Fruit fly (Drosophila melanogaster) whole organism, prepupa: ENCODE measurements around the gene AP-2alpha.

Source experiments
- Blimp-1 ChIP-seq: fragments of 200-800 bp; sonication (Bioruptor generic); optimal IDR thresholded peaks from 3 replicates; lab custom pipeline; 2017; ENCODE audit warnings: missing biosample characterization, missing genetic modification characterization, mild to moderate bottlenecking, moderate library complexity, missing genetic modification reagents
- CG10631 ChIP-seq: fragments of 200-800 bp; sonication (Bioruptor generic); optimal IDR thresholded peaks from 2 replicates; lab custom pipeline; 2016; ENCODE audit warnings: missing biosample characterization, missing genetic modification characterization
- CG10669 ChIP-seq: fragments of 200-800 bp; sonication (Bioruptor generic); optimal IDR thresholded peaks from 3 replicates; lab custom pipeline; 2018; ENCODE audit warnings: missing biosample characterization, mild to moderate bottlenecking, missing genetic modification characterization, moderate library complexity
- CG11294 ChIP-seq: fragments of 200-800 bp; sonication (Bioruptor generic); IDR thresholded peaks from 2 replicates; pipeline ENCODE4 v1.3.6; 2022; ENCODE audit warnings: missing biosample characterization, missing genetic modification characterization
- CG11762 ChIP-seq: fragments of 200-800 bp; sonication (Bioruptor generic); optimal IDR thresholded peaks from 3 replicates; lab custom pipeline; 2016; ENCODE audit warnings: missing biosample characterization, missing genetic modification characterization; ENCODE audit not compliant: insufficient read depth
- CG11902 ChIP-seq: fragments of 200-800 bp; sonication (Bioruptor generic); optimal IDR thresholded peaks from 3 replicates; lab custom pipeline; 2016; ENCODE audit warnings: missing biosample characterization, missing genetic modification characterization
- CG15336 ChIP-seq: fragments of 200-800 bp; sonication (Bioruptor generic); IDR thresholded peaks from 2 replicates; pipeline ENCODE4 v1.3.6; 2022; ENCODE audit warnings: missing biosample characterization, missing genetic modification characterization
- CG1621 ChIP-seq: fragments of 200-800 bp; sonication (Bioruptor generic); optimal IDR thresholded peaks from 3 replicates; lab custom pipeline; 2018; ENCODE audit warnings: missing biosample characterization, mild to moderate bottlenecking, missing genetic modification characterization
- CG16779 ChIP-seq: fragments of 200-800 bp; sonication (Bioruptor generic); optimal IDR thresholded peaks from 3 replicates; lab custom pipeline; 2017; ENCODE audit warnings: missing biosample characterization, mild to moderate bottlenecking, missing genetic modification characterization
- CG3032 ChIP-seq: fragments of 200-800 bp; optimal IDR thresholded peaks from 2 replicates; lab custom pipeline; 2019; ENCODE audit warnings: missing biosample characterization, mild to moderate bottlenecking, missing genetic modification characterization, moderate library complexity
- CG31627 ChIP-seq: fragments of 200-800 bp; sonication (Bioruptor generic); optimal IDR thresholded peaks from 3 replicates; lab custom pipeline; 2016; ENCODE audit warnings: missing biosample characterization, missing genetic modification characterization
- CG32006 ChIP-seq: fragments of 200-800 bp; sonication (Bioruptor generic); optimal IDR thresholded peaks from 3 replicates; lab custom pipeline; 2017; ENCODE audit warnings: missing biosample characterization, mild to moderate bottlenecking, missing genetic modification characterization
- CG34406 ChIP-seq: fragments of 200-800 bp; sonication (Bioruptor generic); optimal IDR thresholded peaks from 3 replicates; lab custom pipeline; 2016; ENCODE audit warnings: missing biosample characterization, missing genetic modification characterization
- CG3919 ChIP-seq: fragments of 200-800 bp; sonication (Bioruptor generic); optimal IDR thresholded peaks from 3 replicates; lab custom pipeline; 2016; ENCODE audit warnings: missing biosample characterization, missing genetic modification characterization
- CG4318 ChIP-seq: fragments of 200-800 bp; sonication (Bioruptor generic); optimal IDR thresholded peaks from 3 replicates; lab custom pipeline; 2017; ENCODE audit warnings: missing biosample characterization, mild to moderate bottlenecking, missing genetic modification characterization
- CG6163 ChIP-seq: fragments of 200-800 bp; sonication (Bioruptor generic); IDR thresholded peaks from 3 replicates; pipeline ENCODE4 v1.3.6; 2022; ENCODE audit warnings: missing biosample characterization, missing genetic modification characterization
- CG6276 ChIP-seq: fragments of 200-800 bp; sonication (Bioruptor generic); optimal IDR thresholded peaks from 2 replicates; lab custom pipeline; 2017; ENCODE audit warnings: missing biosample characterization, mild to moderate bottlenecking, missing genetic modification characterization
- CG6808 ChIP-seq: fragments of 200-800 bp; sonication (Bioruptor generic); optimal IDR thresholded peaks from 3 replicates; lab custom pipeline; 2017; ENCODE audit warnings: missing biosample characterization, missing genetic modification characterization, mild to moderate bottlenecking, moderate library complexity, missing genetic modification reagents
- CG6854 ChIP-seq: fragments of 200-800 bp; sonication (Bioruptor generic); optimal IDR thresholded peaks from 2 replicates; lab custom pipeline; 2017; ENCODE audit warnings: missing biosample characterization, mild to moderate bottlenecking, missing genetic modification characterization
- CG7368 ChIP-seq: fragments of 200-800 bp; sonication (Bioruptor generic); optimal IDR thresholded peaks from 3 replicates; lab custom pipeline; 2016; ENCODE audit warnings: missing biosample characterization, missing genetic modification characterization
- CG8119 ChIP-seq: fragments of 200-800 bp; sonication (Bioruptor generic); IDR thresholded peaks from 3 replicates; pipeline ENCODE4 v1.3.6; 2022; ENCODE audit warnings: missing biosample characterization, missing genetic modification characterization
- CG8319 ChIP-seq: fragments of 200-800 bp; sonication (Bioruptor generic); optimal IDR thresholded peaks from 3 replicates; lab custom pipeline; 2016; ENCODE audit warnings: missing biosample characterization, missing genetic modification characterization
- Eip75B ChIP-seq: fragments of 200-800 bp; sonication (Bioruptor generic); optimal IDR thresholded peaks from 3 replicates; lab custom pipeline; 2016; ENCODE audit warnings: missing biosample characterization, missing genetic modification characterization
- Eip78C ChIP-seq: fragments of 200-800 bp; sonication (Bioruptor generic); peaks from one replicate; lab custom pipeline; 2016; ENCODE audit warnings: missing biosample characterization, missing genetic modification characterization
- Ets21C ChIP-seq: fragments of 200-800 bp; sonication (Bioruptor generic); optimal IDR thresholded peaks from 3 replicates; lab custom pipeline; 2016; ENCODE audit warnings: missing biosample characterization, missing genetic modification characterization
- Ets96B ChIP-seq: fragments of 200-800 bp; optimal IDR thresholded peaks from 2 replicates; lab custom pipeline; 2019; ENCODE audit warnings: missing biosample characterization, mild to moderate bottlenecking, missing genetic modification characterization, moderate library complexity
- Gug ChIP-seq: fragments of 200-800 bp; sonication (Bioruptor generic); IDR thresholded peaks from 2 replicates; pipeline ENCODE4 v1.3.6; 2022; ENCODE audit warnings: missing biosample characterization, missing genetic modification characterization
- Hr38 ChIP-seq: sonication (Bioruptor generic); optimal IDR thresholded peaks from 2 replicates; lab custom pipeline; 2016; ENCODE audit warnings: missing biosample characterization, missing genetic modification characterization
- Hr39 ChIP-seq: fragments of 200-800 bp; sonication (Bioruptor generic); optimal IDR thresholded peaks from 2 replicates; lab custom pipeline; 2016; ENCODE audit warnings: missing biosample characterization, missing genetic modification characterization
- Hr4 ChIP-seq: fragments of 200-800 bp; sonication (Bioruptor generic); optimal IDR thresholded peaks from 3 replicates; lab custom pipeline; 2016; ENCODE audit warnings: missing biosample characterization, missing genetic modification characterization
- Lpt ChIP-seq: fragments of 200-800 bp; sonication (Bioruptor generic); optimal IDR thresholded peaks from 3 replicates; lab custom pipeline; 2016; ENCODE audit warnings: missing biosample characterization, missing genetic modification characterization
- Met ChIP-seq: fragments of 200-800 bp; sonication (Bioruptor generic); optimal IDR thresholded peaks from 3 replicates; lab custom pipeline; 2016; ENCODE audit warnings: missing biosample characterization, missing genetic modification characterization
- OdsH ChIP-seq: fragments of 200-800 bp; sonication (Bioruptor generic); optimal IDR thresholded peaks from 3 replicates; lab custom pipeline; 2016; ENCODE audit warnings: missing biosample characterization, missing genetic modification characterization
- Sox102F ChIP-seq: fragments of 200-800 bp; sonication (Bioruptor generic); optimal IDR thresholded peaks from 2 replicates; lab custom pipeline; 2016; ENCODE audit warnings: missing biosample characterization, mild to moderate bottlenecking, missing genetic modification characterization
- achi ChIP-seq: fragments of 200-800 bp; sonication (Bioruptor generic); optimal IDR thresholded peaks from 3 replicates; lab custom pipeline; 2016; ENCODE audit warnings: missing biosample characterization, missing genetic modification characterization
- acj6 ChIP-seq: fragments of 200-800 bp; sonication (Bioruptor generic); optimal IDR thresholded peaks from 3 replicates; lab custom pipeline; 2016; ENCODE audit warnings: missing biosample characterization, missing genetic modification characterization
- cyc ChIP-seq: fragments of 200-800 bp; sonication (Bioruptor generic); optimal IDR thresholded peaks from 3 replicates; lab custom pipeline; 2016; ENCODE audit warnings: missing biosample characterization, missing genetic modification characterization
- dac ChIP-seq: fragments of 200-800 bp; sonication (Bioruptor generic); optimal IDR thresholded peaks from 2 replicates; lab custom pipeline; 2017; ENCODE audit warnings: missing biosample characterization, mild to moderate bottlenecking, missing genetic modification characterization
- dsx ChIP-seq: fragments of 200-800 bp; optimal IDR thresholded peaks from 3 replicates; lab custom pipeline; 2019; ENCODE audit warnings: missing biosample characterization, mild to moderate bottlenecking, missing genetic modification characterization, moderate library complexity; ENCODE audit not compliant: poor library complexity, severe bottlenecking
- esn ChIP-seq: fragments of 200-800 bp; sonication (Bioruptor generic); optimal IDR thresholded peaks from 2 replicates; lab custom pipeline; 2016; ENCODE audit warnings: missing biosample characterization, mild to moderate bottlenecking, missing genetic modification characterization, moderate library complexity
- fd59A ChIP-seq: fragments of 200-800 bp; sonication (Bioruptor generic); optimal IDR thresholded peaks from 2 replicates; lab custom pipeline; 2017; ENCODE audit warnings: missing biosample characterization, mild to moderate bottlenecking, missing genetic modification characterization, missing genetic modification reagents
- fd85E ChIP-seq: fragments of 200-800 bp; sonication (Bioruptor generic); optimal IDR thresholded peaks from 3 replicates; lab custom pipeline; 2016; ENCODE audit warnings: missing biosample characterization, missing genetic modification characterization
- fkh ChIP-seq: fragments of 200-800 bp; sonication (Bioruptor generic); optimal IDR thresholded peaks from 3 replicates; lab custom pipeline; 2017; ENCODE audit warnings: missing biosample characterization, mild to moderate bottlenecking, missing genetic modification characterization, moderate library complexity
- lz ChIP-seq: fragments of 200-800 bp; sonication (Bioruptor generic); optimal IDR thresholded peaks from 3 replicates; lab custom pipeline; 2016; ENCODE audit warnings: missing biosample characterization, missing genetic modification characterization
- net ChIP-seq: fragments of 200-800 bp; sonication (Bioruptor generic); optimal IDR thresholded peaks from 3 replicates; lab custom pipeline; 2016; ENCODE audit warnings: missing biosample characterization, missing genetic modification characterization
- pdm3 ChIP-seq: fragments of 200-800 bp; sonication (Bioruptor generic); optimal IDR thresholded peaks from 3 replicates; lab custom pipeline; 2016; ENCODE audit warnings: missing biosample characterization, missing genetic modification characterization
- salr ChIP-seq, 2 experiments: fragments of 200-800 bp; sonication (Bioruptor generic); optimal IDR thresholded peaks; 3 replicates each; lab custom pipeline; 2016 to 2018; ENCODE audit warnings: missing biosample characterization in 2 of 2, missing genetic modification characterization in 2 of 2, mild to moderate bottlenecking in 1 of 2
- ss ChIP-seq, 2 experiments: fragments of 200-800 bp; sonication (Bioruptor generic); optimal IDR thresholded peaks; 2 replicates in 1 of 2; 3 replicates in 1 of 2; lab custom pipeline; 2017 to 2018; ENCODE audit warnings: mild to moderate bottlenecking in 2 of 2, missing biosample characterization in 2 of 2, missing genetic modification characterization in 2 of 2, moderate library complexity in 1 of 2
- svp ChIP-seq: fragments of 200-800 bp; sonication (Bioruptor generic); peaks from one replicate; lab custom pipeline; 2016; ENCODE audit warnings: missing biosample characterization, missing genetic modification characterization
- topi ChIP-seq: fragments of 200-800 bp; sonication (Bioruptor generic); optimal IDR thresholded peaks from 3 replicates; lab custom pipeline; 2016; ENCODE audit warnings: missing biosample characterization, missing genetic modification characterization

The AP-2alpha gene

DNA sequence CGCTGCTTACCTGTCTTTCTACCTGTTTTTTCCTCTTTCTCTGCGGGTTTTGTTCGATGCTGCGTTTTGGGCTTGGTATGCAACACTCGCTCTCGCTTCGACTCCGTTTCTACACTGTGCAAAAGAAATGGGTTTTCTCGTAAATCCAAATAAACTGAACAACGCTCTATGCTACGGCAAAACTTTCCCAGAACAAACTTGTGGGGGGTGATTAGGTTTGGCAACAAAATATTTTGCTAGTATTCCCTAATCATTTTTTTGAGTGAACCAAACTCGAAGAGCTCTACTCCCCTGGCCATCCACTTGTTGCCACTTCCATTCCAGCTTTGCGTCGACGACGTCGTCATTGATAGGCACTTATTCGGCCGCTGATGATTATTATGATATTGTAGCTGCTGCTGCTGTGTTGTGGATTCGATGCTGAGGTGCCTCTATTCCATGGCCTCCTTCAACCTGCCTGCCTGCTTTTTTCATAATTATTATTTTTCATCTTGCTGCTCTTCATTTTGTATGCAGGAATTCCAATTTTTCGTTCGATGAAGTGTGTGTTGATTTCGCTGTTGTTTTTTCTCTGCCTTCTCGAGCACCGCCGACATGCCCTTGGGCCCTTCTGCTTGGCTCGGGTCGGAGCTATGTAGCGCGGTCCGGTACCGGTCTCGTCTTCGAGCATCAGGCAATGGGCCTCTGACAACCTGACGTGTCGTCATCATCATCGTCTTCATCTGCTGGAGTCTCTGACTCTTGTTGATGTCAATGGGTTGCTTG, 27.5 kb upstream of the AP-2alpha start:
- peak; percentile 97 for TF ChIP-seq acj6
- TF ChIP-seq CG11294 (GFP tag; lab: Robert Waterston, UW), result peak; percentile 77
- TF ChIP-seq fkh (GFP tag; lab: Kevin White, UChicago), result no peak
- peak; percentile 70 to 95 for TF ChIP-seq ss (GFP tag; optimal IDR thresholded peaks at IDR 0.05; lab: Kevin White, UChicago)
- peak; percentile 99 for TF ChIP-seq Eip78C (GFP tag; lab: Kevin White, UChicago)
- TF ChIP-seq CG3032, result peak; percentile 96
- TF ChIP-seq CG11762, result peak; percentile 93
- peak; percentile 97 for TF ChIP-seq lz (GFP tag; lab: Kevin White, UChicago)
- peak; percentile 95 for TF ChIP-seq fd59A (GFP tag; lab: Kevin White, UChicago)
- peak; percentile 98 for TF ChIP-seq esn (GFP tag; lab: Kevin White, UChicago)
- peak; percentile 97 for TF ChIP-seq CG11902
- TF ChIP-seq CG10669 (GFP tag; lab: Kevin White, UChicago), result peak; percentile 96
- TF ChIP-seq dac (GFP tag; lab: Kevin White, UChicago), result peak; percentile 88
- peak; percentile 97 for TF ChIP-seq Sox102F (GFP tag; lab: Kevin White, UChicago)
- peak; percentile 87 for TF ChIP-seq CG16779 (tag; lab: Kevin White, UChicago)
- peak; percentile 98 for TF ChIP-seq CG31627 (GFP tag; lab: Kevin White, UChicago)
- TF ChIP-seq fd85E, result peak; percentile 95
- peak; percentile 84 for TF ChIP-seq Blimp-1 (GFP tag; lab: Kevin White, UChicago)
- peak; percentile 94 for TF ChIP-seq dsx (GFP tag; lab: Kevin White, UChicago)
- TF ChIP-seq net (GFP tag; lab: Kevin White, UChicago), result peak; percentile 96
- TF ChIP-seq Ets21C (GFP tag; lab: Kevin White, UChicago), result peak; percentile 95
- TF ChIP-seq topi (GFP tag; lab: Kevin White, UChicago), result peak; percentile 98
- peak; percentile 96 for TF ChIP-seq Lpt (GFP tag; lab: Kevin White, UChicago)
- peak; percentile 98 for TF ChIP-seq cyc
- TF ChIP-seq Hr4 (GFP tag; lab: Kevin White, UChicago), result peak; percentile 97
- TF ChIP-seq CG1621 (tag; lab: Kevin White, UChicago), result peak; percentile 96
- TF ChIP-seq Met (GFP tag; lab: Kevin White, UChicago), result peak; percentile 98
- peak; percentile 96 for TF ChIP-seq Ets96B (tag; lab: Kevin White, UChicago)
- TF ChIP-seq Hr38 (GFP tag; lab: Kevin White, UChicago), result peak; percentile 79
- peak; percentile 98 for TF ChIP-seq pdm3 (GFP tag; lab: Kevin White, UChicago)
- peak; percentile 97 for TF ChIP-seq Hr39 (GFP tag; lab: Kevin White, UChicago)
- TF ChIP-seq CG10631 (GFP tag; lab: Kevin White, UChicago), result peak; percentile 96
- TF ChIP-seq CG3919 (GFP tag; lab: Kevin White, UChicago), result peak; percentile 99
- TF ChIP-seq CG6163 (GFP tag; lab: Robert Waterston, UW), result peak; percentile 97
- peak; percentile 96 for TF ChIP-seq CG34406
- TF ChIP-seq CG4318 (GFP tag; lab: Kevin White, UChicago), result peak; percentile 90
- peak; percentile 95 for TF ChIP-seq CG8319 (GFP tag; lab: Kevin White, UChicago)
- TF ChIP-seq OdsH (GFP tag; lab: Kevin White, UChicago), result peak; percentile 97
- TF ChIP-seq CG8119 (GFP tag; lab: Robert Waterston, UW), result peak; percentile 95
- peak; percentile 97 for TF ChIP-seq Eip75B (GFP tag; lab: Kevin White, UChicago)
- peak; percentile 93 for TF ChIP-seq CG6808 (GFP tag; lab: Kevin White, UChicago)
- TF ChIP-seq salr (GFP tag; optimal IDR thresholded peaks at IDR 0.05; lab: Kevin White, UChicago), result peak; percentile 88 to 95
- TF ChIP-seq svp, result peak; percentile 98
- peak; percentile 93 for TF ChIP-seq CG6276
- peak; percentile 87 for TF ChIP-seq Gug (GFP tag; lab: Robert Waterston, UW)
- TF ChIP-seq CG32006 (GFP tag; lab: Kevin White, UChicago), result peak; percentile 95
- peak; percentile 95 for TF ChIP-seq CG15336 (GFP tag; lab: Robert Waterston, UW)
- TF ChIP-seq CG7368, result peak; percentile 98
- TF ChIP-seq achi, result peak; percentile 96
- peak; percentile 92 for TF ChIP-seq CG6854 (GFP tag; lab: Kevin White, UChicago)
